Fruit fly (Drosophila melanogaster): Measurements from ENCODE around the gene ND-B22.

ND-B22 gene

dm6 chr2L:13370762-13371161 lies at the start of gene ND-B22:
Gene ND-B22 (minus strand): TSS chr2L:13371110.
- no peak for TF ChIP-seq gt (GFP tag; IDR thresholded peaks at IDR 0.05)
- TF ChIP-seq CG7372 (GFP tag; IDR thresholded peaks at IDR 0.05), result no peak
- no peak for TF ChIP-seq al (GFP tag; IDR thresholded peaks at IDR 0.05)
- no peak for TF ChIP-seq da (GFP tag; optimal IDR thresholded peaks at IDR 0.05)
- TF ChIP-seq fd64A (GFP tag; optimal IDR thresholded peaks at IDR 0.05), result no peak
- TF ChIP-seq BEAF-32 (GFP tag; optimal IDR thresholded peaks at IDR 0.05), result peak; percentile 25
- no peak for TF ChIP-seq hkb (optimal IDR thresholded peaks at IDR 0.05)
- peak; percentile 34; the same call in 1 of the 2 replicates for TF ChIP-seq hkb (GFP tag; IDR thresholded peaks at IDR 0.05)
- no peak for TF ChIP-seq CG8765 (GFP tag; IDR thresholded peaks at IDR 0.05)
- TF ChIP-seq Max (GFP tag; optimal IDR thresholded peaks at IDR 0.05), result peak; percentile 30
- TF ChIP-seq unc-4 (GFP tag; IDR thresholded peaks at IDR 0.05; ENCODE audit: partially characterized antibody), result no peak
- peak; percentile 16 for TF ChIP-seq tap (tag; optimal IDR thresholded peaks at IDR 0.05)
- TF ChIP-seq Myb (GFP tag; optimal IDR thresholded peaks at IDR 0.05), result peak; percentile 73
- no peak for TF ChIP-seq wek (GFP tag; optimal IDR thresholded peaks at IDR 0.05)
- peak; percentile 84 for TF ChIP-seq YL-1 (GFP tag; optimal IDR thresholded peaks at IDR 0.05)
- TF ChIP-seq CG15479 (GFP tag; optimal IDR thresholded peaks at IDR 0.05), result no peak
- TF ChIP-seq Kr (GFP tag; optimal IDR thresholded peaks at IDR 0.05), result no peak
- TF ChIP-seq CG13624 (GFP tag; optimal IDR thresholded peaks at IDR 0.05), result peak; percentile 17
- no peak for TF ChIP-seq CkIIα-i1 (GFP tag; IDR thresholded peaks at IDR 0.05)
- TF ChIP-seq dati (GFP tag; IDR thresholded peaks at IDR 0.05), result no peak
- no peak for TF ChIP-seq prd (optimal IDR thresholded peaks at IDR 0.05)
- TF ChIP-seq prd (GFP tag; IDR thresholded peaks at IDR 0.05), result 0 out of 3 replicates have a peak, but pooled peaks have one; percentile 7
- no peak for TF ChIP-seq slp2 (GFP tag; optimal IDR thresholded peaks at IDR 0.05)
- TF ChIP-seq CG3163 (GFP tag; optimal IDR thresholded peaks at IDR 0.05), result no peak
- no peak; the same call in 2 of the 3 replicates for TF ChIP-seq CG14050 (GFP tag; IDR thresholded peaks at IDR 0.05)
- TF ChIP-seq HLH4C (GFP tag; IDR thresholded peaks at IDR 0.05; ENCODE audit: partially characterized antibody), result no peak
- peak; percentile 35; the same call in 1 of the 2 replicates for TF ChIP-seq ara (GFP tag; IDR thresholded peaks at IDR 0.05)
- no peak; the same call in 3 of the 4 replicates for TF ChIP-seq Gug (GFP tag; IDR thresholded peaks at IDR 0.05)
- TF ChIP-seq HLH3B (GFP tag; IDR thresholded peaks at IDR 0.05), result no peak
- TF ChIP-seq CG11723 (GFP tag; optimal IDR thresholded peaks at IDR 0.05), result no peak
- no peak for TF ChIP-seq Stat92E (GFP tag; optimal IDR thresholded peaks at IDR 0.05)
- no peak for TF ChIP-seq Oaz (GFP tag; IDR thresholded peaks at IDR 0.05)
- no peak for TF ChIP-seq lola (GFP tag; optimal IDR thresholded peaks at IDR 0.05)
- TF ChIP-seq NC2β (GFP tag; optimal IDR thresholded peaks at IDR 0.05), result peak; percentile 17
- peak; percentile 24 for TF ChIP-seq PHDP (tag; optimal IDR thresholded peaks at IDR 0.05)
- no peak for TF ChIP-seq Elba2 (GFP tag; optimal IDR thresholded peaks at IDR 0.05)
- TF ChIP-seq pita (GFP tag; optimal IDR thresholded peaks at IDR 0.05), result no peak
- TF ChIP-seq jumu (GFP tag; optimal IDR thresholded peaks at IDR 0.05), result no peak
- TF ChIP-seq CG17802 (tag; optimal IDR thresholded peaks at IDR 0.05), result peak; percentile 32
- TF ChIP-seq CG13287 (GFP tag; IDR thresholded peaks at IDR 0.05; ENCODE audit: partially characterized antibody), result peak; percentile 63
- TF ChIP-seq D19B (GFP tag; optimal IDR thresholded peaks at IDR 0.05), result peak; percentile 26
- TF ChIP-seq CG9817 (tag; optimal IDR thresholded peaks at IDR 0.05), result peak; percentile 40
- no peak for TF ChIP-seq ash1 (GFP tag; optimal IDR thresholded peaks at IDR 0.05)
- TF ChIP-seq CG13296 (GFP tag; optimal IDR thresholded peaks at IDR 0.05), result peak; percentile 36
- no peak for TF ChIP-seq CG9215 (GFP tag; IDR thresholded peaks at IDR 0.05)
- TF ChIP-seq trem (tag; optimal IDR thresholded peaks at IDR 0.05), result peak; percentile 39
- no peak for TF ChIP-seq bowl (GFP tag; IDR thresholded peaks at IDR 0.05)
- TF ChIP-seq gsb (GFP tag; IDR thresholded peaks at IDR 0.05), result no peak
- no peak for TF ChIP-seq CG17912 (GFP tag; optimal IDR thresholded peaks at IDR 0.05)
- no peak for TF ChIP-seq pfk (GFP tag; optimal IDR thresholded peaks at IDR 0.05)
- TF ChIP-seq CG12391 (tag; optimal IDR thresholded peaks at IDR 0.05), result peak; percentile 18

Measured in whole organism, embryonic.